ENCODE assay signal across 2 worm cellular contexts in the genomic region with DNA sequence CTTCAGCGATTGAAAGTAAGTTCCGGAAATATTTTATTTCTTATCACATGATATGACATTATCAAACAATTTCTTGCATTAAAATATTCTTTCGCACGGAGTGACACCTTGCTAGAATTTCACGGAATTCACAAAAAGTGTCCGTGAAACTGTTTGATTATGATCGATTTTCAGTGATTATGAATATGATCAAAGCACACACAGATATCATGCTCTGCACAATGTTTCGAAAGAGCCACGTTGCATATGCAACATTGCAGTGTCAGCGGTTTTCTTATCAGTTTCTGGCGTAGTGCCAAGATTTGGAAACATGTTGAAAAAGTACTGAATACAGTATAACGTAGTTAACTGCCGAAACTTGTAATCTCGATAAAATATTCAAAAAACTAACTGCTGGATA.
TF ChIP-seq lines count a peak whose summit lies in the region.

No protein-coding gene starts in this region.

TF ChIP-seq in whole organism, L1 larva, 84 proteins besides CTCF, POLR2A, EP300 and RAD21 (continued from another document):
- TF ChIP-seq fos-1 (tag; optimal IDR thresholded peaks at IDR 0.05; lab: Kevin White, UChicago) (no peak), nhr-76 (tag; optimal IDR thresholded peaks at IDR 0.05; lab: Kevin White, UChicago) (no peak), ama-1 (optimal IDR thresholded peaks at IDR 0.05; lab: Kevin White, UChicago) (no peak), swsn-7 (tag; optimal IDR thresholded peaks at IDR 0.05; lab: Kevin White, UChicago) (no peak)
TF ChIP-seq in whole organism, L1 larva: peak in this region for 7.

TF ChIP-seq in whole organism, L4 larva, 104 proteins besides CTCF, POLR2A, EP300 and RAD21 (continued from another document):
- TF ChIP-seq rbr-2 (tag; optimal IDR thresholded peaks at IDR 0.05; lab: Kevin White, UChicago) = no peak
- no peak for TF ChIP-seq ama-1 (optimal IDR thresholded peaks at IDR 0.05; lab: Kevin White, UChicago)
- TF ChIP-seq ztf-11 (tag; optimal IDR thresholded peaks at IDR 0.05; lab: Kevin White, UChicago) = no peak
- TF ChIP-seq ceh-32 (tag; optimal IDR thresholded peaks at IDR 0.05; lab: Kevin White, UChicago; ENCODE audit: poor library complexity) = no peak
- peak; percentile 54 for TF ChIP-seq nhr-102 (tag; optimal IDR thresholded peaks at IDR 0.05; lab: Kevin White, UChicago)
- no peak for TF ChIP-seq spr-3 (GFP tag; optimal IDR thresholded peaks at IDR 0.05; lab: Kevin White, UChicago)
- TF ChIP-seq F37D6.2 (tag; optimal IDR thresholded peaks at IDR 0.05; lab: Kevin White, UChicago) = no peak
- no peak for TF ChIP-seq ceh-44 (GFP tag; IDR thresholded peaks at IDR 0.05; lab: Robert Waterston, UW)
- no peak for TF ChIP-seq daf-12 (tag; optimal IDR thresholded peaks at IDR 0.05; lab: Kevin White, UChicago)
- no peak for TF ChIP-seq lin-38 (GFP tag; IDR thresholded peaks at IDR 0.05; lab: Robert Waterston, UW)
- TF ChIP-seq lin-13 (GFP tag; optimal IDR thresholded peaks at IDR 0.05; lab: Kevin White, UChicago) = no peak
- TF ChIP-seq egl-27 (tag; optimal IDR thresholded peaks at IDR 0.05; lab: Kevin White, UChicago) = no peak
- TF ChIP-seq aha-1 (tag; lab: Kevin White, UChicago) = peak; percentile 66
- no peak for TF ChIP-seq nhr-76 (tag; optimal IDR thresholded peaks at IDR 0.05; lab: Kevin White, UChicago)
- no peak for TF ChIP-seq duxl-1 (tag; optimal IDR thresholded peaks at IDR 0.05; lab: Kevin White, UChicago; ENCODE audit: poor library complexity)
- no peak for TF ChIP-seq gei-8 (GFP tag; optimal IDR thresholded peaks at IDR 0.05; lab: Kevin White, UChicago)
- TF ChIP-seq snpc-4 (tag; optimal IDR thresholded peaks at IDR 0.05; lab: Kevin White, UChicago) = no peak
- TF ChIP-seq nhr-77 (tag; optimal IDR thresholded peaks at IDR 0.05; lab: Kevin White, UChicago) = peak; percentile 76
- no peak for TF ChIP-seq mes-2 (tag; optimal IDR thresholded peaks at IDR 0.05; lab: Kevin White, UChicago; ENCODE audit: poor library complexity, severe bottlenecking)
- TF ChIP-seq ZK337.2 (GFP tag; IDR thresholded peaks at IDR 0.05; lab: Robert Waterston, UW) = no peak
- no peak for TF ChIP-seq zip-2 (tag; optimal IDR thresholded peaks at IDR 0.05; lab: Kevin White, UChicago)
- TF ChIP-seq ces-1 (GFP tag; optimal IDR thresholded peaks at IDR 0.05; lab: Kevin White, UChicago) = no peak
- TF ChIP-seq pqm-1 (tag; optimal IDR thresholded peaks at IDR 0.05; lab: Kevin White, UChicago) = peak; percentile 74
- no peak for TF ChIP-seq F26F4.8 (GFP tag; conservative IDR thresholded peaks at IDR 0.05; lab: Robert Waterston, UW)
- TF ChIP-seq lsy-2 (tag; optimal IDR thresholded peaks at IDR 0.05; lab: Kevin White, UChicago) = no peak
- no peak for TF ChIP-seq daf-8 (GFP tag; IDR thresholded peaks at IDR 0.05; lab: Robert Waterston, UW)
- TF ChIP-seq madf-9 (GFP tag; conservative IDR thresholded peaks at IDR 0.05; lab: Robert Waterston, UW) = no peak
- peak; percentile 82 for TF ChIP-seq nhr-28 (tag; optimal IDR thresholded peaks at IDR 0.05; lab: Kevin White, UChicago)
- TF ChIP-seq nhr-25 (tag; optimal IDR thresholded peaks at IDR 0.05; lab: Kevin White, UChicago; ENCODE audit: borderline replicate concordance, insufficient read depth) = no peak
- no peak for TF ChIP-seq ctbp-1 (GFP tag; IDR thresholded peaks at IDR 0.05; lab: Robert Waterston, UW)
- peak; percentile 80 for TF ChIP-seq dve-1 (tag; optimal IDR thresholded peaks at IDR 0.05; lab: Kevin White, UChicago; ENCODE audit: insufficient read depth)
- TF ChIP-seq set-16 (GFP tag; IDR thresholded peaks at IDR 0.05; lab: Robert Waterston, UW) = no peak
- no peak for TF ChIP-seq cey-2 (tag; optimal IDR thresholded peaks at IDR 0.05; lab: Kevin White, UChicago; ENCODE audit: borderline replicate concordance, insufficient read depth)
- no peak for TF ChIP-seq skn-1 (tag; optimal IDR thresholded peaks at IDR 0.05; lab: Kevin White, UChicago)
- peak; percentile 26 for TF ChIP-seq T20F7.1 (GFP tag; optimal IDR thresholded peaks at IDR 0.05; lab: Kevin White, UChicago)
- no peak for TF ChIP-seq dmd-8 (GFP tag; IDR thresholded peaks at IDR 0.05; lab: Robert Waterston, UW)
- TF ChIP-seq zfp-2 (tag; optimal IDR thresholded peaks at IDR 0.05; lab: Kevin White, UChicago) = no peak
- no peak for TF ChIP-seq nhr-237 (tag; optimal IDR thresholded peaks at IDR 0.05; lab: Kevin White, UChicago)
- peak; percentile 84 for TF ChIP-seq hlh-11 (tag; optimal IDR thresholded peaks at IDR 0.05; lab: Kevin White, UChicago)
- TF ChIP-seq daf-16 (GFP tag; optimal IDR thresholded peaks at IDR 0.05; lab: Kevin White, UChicago) = peak in 1 of 2 experiments; percentile 12
- TF ChIP-seq daf-16 (tag; optimal IDR thresholded peaks at IDR 0.05; lab: Kevin White, UChicago) = peak; percentile 80
- TF ChIP-seq T26A8.4 (GFP tag; IDR thresholded peaks at IDR 0.05; lab: Robert Waterston, UW) = no peak
